Fruit fly (Drosophila melanogaster): Measurements from ENCODE around the gene RagA-B.

RagA-B gene

dm6 chr3R:8944866-8945265, 39.2 kb downstream of the RagA-B start, which contains the start of gene CG11964 (continued):
- TF ChIP-seq sima (GFP tag; optimal IDR thresholded peaks at IDR 0.05): no peak
- peak; percentile 90 for TF ChIP-seq dm (GFP tag; optimal IDR thresholded peaks at IDR 0.05)
- no peak for TF ChIP-seq tll (GFP tag; optimal IDR thresholded peaks at IDR 0.05)
- TF ChIP-seq abd-A (tag; optimal IDR thresholded peaks at IDR 0.05): no peak
- peak; percentile 67 for TF ChIP-seq Side (GFP tag; optimal IDR thresholded peaks at IDR 0.05)
- TF ChIP-seq Optix (GFP tag; IDR thresholded peaks at IDR 0.05): 0 out of 3 replicates have a peak, but pooled peaks have one; percentile 31
- TF ChIP-seq CG13624 (GFP tag; optimal IDR thresholded peaks at IDR 0.05): peak; percentile 67
- TF ChIP-seq fu2 (GFP tag; optimal IDR thresholded peaks at IDR 0.05): peak; percentile 60
- peak; percentile 64; the same call in 2 of the 3 replicates for TF ChIP-seq ci (GFP tag; IDR thresholded peaks at IDR 0.05)
- no peak for TF ChIP-seq Kr (GFP tag; optimal IDR thresholded peaks at IDR 0.05)
- peak; percentile 63 for TF ChIP-seq CG17186 (GFP tag; optimal IDR thresholded peaks at IDR 0.05)
- TF ChIP-seq sc (optimal IDR thresholded peaks at IDR 0.05): no peak
- TF ChIP-seq sc (GFP tag; optimal IDR thresholded peaks at IDR 0.05): no peak
- TF ChIP-seq CG17802 (tag; optimal IDR thresholded peaks at IDR 0.05): peak; percentile 76
- TF ChIP-seq CG18476 (GFP tag; optimal IDR thresholded peaks at IDR 0.05): no peak
- TF ChIP-seq oc (tag; optimal IDR thresholded peaks at IDR 0.05): no peak
- peak; percentile 18 for TF ChIP-seq fd96Cb (tag; optimal IDR thresholded peaks at IDR 0.05)
- TF ChIP-seq CG10209 (GFP tag; optimal IDR thresholded peaks at IDR 0.05): peak; percentile 36
- TF ChIP-seq Rx (GFP tag; IDR thresholded peaks at IDR 0.05): 0 out of 2 replicates have a peak, but pooled peaks have one; percentile 13
- TF ChIP-seq bowl (GFP tag; IDR thresholded peaks at IDR 0.05): no peak
- TF ChIP-seq Sry-β (GFP tag; optimal IDR thresholded peaks at IDR 0.05): no peak
- peak; percentile 89 for TF ChIP-seq CG4617 (GFP tag; optimal IDR thresholded peaks at IDR 0.05; ENCODE audit: borderline replicate concordance)
- TF ChIP-seq CG15696 (tag; optimal IDR thresholded peaks at IDR 0.05): peak; percentile 11
- TF ChIP-seq pita (GFP tag; optimal IDR thresholded peaks at IDR 0.05): peak; percentile 89
- peak; percentile 0 for TF ChIP-seq Six4 (GFP tag; optimal IDR thresholded peaks at IDR 0.05)
- no peak for TF ChIP-seq ase (GFP tag; IDR thresholded peaks at IDR 0.05)
- peak; percentile 65 for TF ChIP-seq CG8290 (GFP tag; optimal IDR thresholded peaks at IDR 0.05)
- TF ChIP-seq CG8290 (tag; optimal IDR thresholded peaks at IDR 0.05): peak in 1 of 2 experiments; percentile 87
- TF ChIP-seq ssp (GFP tag; IDR thresholded peaks at IDR 0.05): peak; percentile 52; the same call in 1 of the 2 replicates
- TF ChIP-seq croc (GFP tag; conservative IDR thresholded peaks at IDR 0.05): no peak
- TF ChIP-seq peb (GFP tag; IDR thresholded peaks at IDR 0.05): no peak
- no peak for TF ChIP-seq CG1832 (GFP tag; optimal IDR thresholded peaks at IDR 0.05)
- no peak for TF ChIP-seq CG6175 (GFP tag; IDR thresholded peaks at IDR 0.05)
- TF ChIP-seq CG5245 (GFP tag; optimal IDR thresholded peaks at IDR 0.05): peak; percentile 17
- TF ChIP-seq zen (tag; optimal IDR thresholded peaks at IDR 0.05): peak; percentile 64
- peak; percentile 69 for TF ChIP-seq CG12769 (tag; optimal IDR thresholded peaks at IDR 0.05)
- TF ChIP-seq ken (GFP tag; IDR thresholded peaks at IDR 0.05): peak; percentile 58; the same call in 1 of the 3 replicates
- TF ChIP-seq CG9609 (GFP tag; optimal IDR thresholded peaks at IDR 0.05): peak; percentile 65
- TF ChIP-seq HHEX (GFP tag; optimal IDR thresholded peaks at IDR 0.05): no peak
- no peak for TF ChIP-seq Bteb2 (GFP tag; optimal IDR thresholded peaks at IDR 0.05)
- TF ChIP-seq HLH3B (GFP tag; IDR thresholded peaks at IDR 0.05): no peak
- peak; percentile 68 for TF ChIP-seq Xrp1 (GFP tag; IDR thresholded peaks at IDR 0.05)
- no peak for TF ChIP-seq CG6813 (GFP tag; optimal IDR thresholded peaks at IDR 0.05)
- TF ChIP-seq Taf1 (GFP tag; IDR thresholded peaks at IDR 0.05): no peak
- no peak for TF ChIP-seq Ravus (GFP tag; IDR thresholded peaks at IDR 0.05)
- peak; percentile 36; the same call in 1 of the 3 replicates for TF ChIP-seq zfh1 (GFP tag; IDR thresholded peaks at IDR 0.05)
- peak; percentile 74 for TF ChIP-seq CHES-1-like (GFP tag; optimal IDR thresholded peaks at IDR 0.05)
- TF ChIP-seq Hr3 (GFP tag; optimal IDR thresholded peaks at IDR 0.05): peak; percentile 42
- TF ChIP-seq CG17361 (GFP tag; IDR thresholded peaks at IDR 0.05): peak; percentile 47; the same call in 1 of the 3 replicates
- peak; percentile 64 for TF ChIP-seq grau (tag; optimal IDR thresholded peaks at IDR 0.05)
- TF ChIP-seq CG4820 (GFP tag; optimal IDR thresholded peaks at IDR 0.05): peak; percentile 36
- TF ChIP-seq CG9817 (tag; optimal IDR thresholded peaks at IDR 0.05): peak; percentile 46
